Fruit fly (Drosophila melanogaster): Measurements from ENCODE around the gene CG12702.

DNA sequence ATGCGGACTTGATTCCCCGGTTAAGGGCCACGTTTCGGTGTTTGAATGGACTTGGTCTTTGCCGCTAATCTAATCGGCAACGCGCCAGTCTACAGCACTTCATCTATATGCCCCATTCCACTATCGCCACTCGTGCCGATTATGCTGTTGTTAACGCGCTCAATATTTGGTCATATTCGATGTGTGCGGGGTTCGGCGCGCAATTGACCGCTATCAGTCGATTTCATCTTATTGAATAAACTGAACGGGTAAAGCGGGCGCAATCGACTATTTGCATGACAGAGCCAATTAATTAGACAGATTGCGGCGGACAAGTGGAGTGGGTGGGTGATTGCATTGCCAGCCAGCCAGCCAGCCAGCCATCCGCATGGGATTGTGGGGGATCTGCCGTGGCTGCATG is 12.3 kb downstream of the CG12702 start:
- TF ChIP-seq CTCF (optimal IDR thresholded peaks at IDR 0.05), result no peak
- no peak for TF ChIP-seq CG8478 (optimal IDR thresholded peaks at IDR 0.05)

All from S2 (cell line).